Worm (Caenorhabditis elegans) whole organism, late embryonic: ENCODE results near the gene rabx-5.

Experiments
- F13H6.1 ChIP-seq: sonication (generic microtip); optimal IDR thresholded peaks from 2 replicates; lab custom pipeline; 2016; ENCODE audit warnings: missing genetic modification characterization, missing compliant biosample characterization
- ama-1 ChIP-seq: fragments of 150-350 bp; optimal IDR thresholded peaks from 2 replicates; lab custom pipeline; 2014
- ceh-30 ChIP-seq: fragments of 150-350 bp; optimal IDR thresholded peaks from 2 replicates; lab custom pipeline; 2014; ENCODE audit warnings: missing biosample characterization, missing genetic modification characterization
- elt-2 ChIP-seq: sonication (generic microtip); optimal IDR thresholded peaks from 2 replicates; lab custom pipeline; 2016; ENCODE audit warnings: missing genetic modification reagents, missing genetic modification characterization, missing compliant biosample characterization
- pha-4 ChIP-seq: fragments of 150-350 bp; optimal IDR thresholded peaks from 2 replicates; lab custom pipeline; 2018; ENCODE audit warnings: missing biosample characterization, missing genetic modification reagents, missing genetic modification characterization
- unc-3 ChIP-seq, 2 experiments: fragments of 200-800 bp in 1 of 2; sonication (Bioruptor generic) in 1 of 2; sonication (generic microtip) in 1 of 2; conservative IDR thresholded peaks in 1 of 2; optimal IDR thresholded peaks in 1 of 2; 2 replicates each; pipeline versions ENCODE4 v1.3.6 to Lab custom; 2016 to 2022; ENCODE audit warnings: missing compliant biosample characterization in 2 of 2, missing genetic modification characterization in 2 of 2, missing genetic modification reagents in 1 of 2

DNA sequence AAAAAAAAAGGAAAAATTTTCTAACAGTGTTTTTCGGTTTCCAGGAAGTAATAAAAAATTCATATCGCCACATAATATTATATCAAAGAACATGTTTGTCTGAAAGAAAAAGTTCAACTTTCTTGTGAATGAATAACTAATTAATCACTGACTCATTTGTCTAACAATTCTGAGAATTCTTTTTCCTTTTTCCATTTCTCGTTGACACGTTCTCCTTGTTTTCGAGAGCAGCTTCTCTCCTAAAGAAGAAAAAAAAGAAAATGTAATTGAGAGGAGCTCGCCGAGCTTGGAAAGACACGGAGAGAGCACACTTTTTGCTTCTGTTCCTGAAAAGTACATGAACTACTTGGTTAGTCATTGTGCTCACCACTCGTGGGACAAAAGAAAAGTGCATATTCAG is 3.0 kb downstream of the rabx-5 start:
- TF ChIP-seq ceh-30 (tag; lab: Kevin White, UChicago), result no peak
- no peak for TF ChIP-seq F13H6.1
- no peak for TF ChIP-seq unc-3 (GFP tag; conservative IDR thresholded peaks at IDR 0.05; lab: Robert Waterston, UW)
- TF ChIP-seq unc-3 (tag; optimal IDR thresholded peaks at IDR 0.05; lab: Kevin White, UChicago), result no peak
- no peak for TF ChIP-seq ama-1 (lab: Kevin White, UChicago)
- TF ChIP-seq elt-2 (tag; lab: Kevin White, UChicago), result no peak
- no peak for TF ChIP-seq pha-4 (tag; lab: Kevin White, UChicago)
